Fruit fly (Drosophila melanogaster) whole organism, embryonic: ENCODE measurements around the gene CG5171.

Experiments
- Atf-2 ChIP-seq: fragments of 200-800 bp; sonication (Bioruptor generic); optimal IDR thresholded peaks from 2 replicates; lab custom pipeline; 2016; ENCODE audit warnings: missing biosample characterization, missing genetic modification characterization
- Awh ChIP-seq: fragments of 200-800 bp; sonication (Bioruptor generic); IDR thresholded peaks from 2 replicates; pipeline ENCODE4, ENCODE4 v1.3.6; 2022; ENCODE audit warnings: missing biosample characterization, missing genetic modification characterization
- CG10147 ChIP-seq: fragments of 200-800 bp; sonication (Bioruptor generic); optimal IDR thresholded peaks from 2 replicates; lab custom pipeline; 2019; ENCODE audit warnings: missing biosample characterization, mild to moderate bottlenecking, missing genetic modification characterization, moderate library complexity
- CG10543 ChIP-seq: fragments of 200-800 bp; sonication (Bioruptor generic); optimal IDR thresholded peaks from 3 replicates; lab custom pipeline; 2017; ENCODE audit warnings: missing biosample characterization, mild to moderate bottlenecking, missing genetic modification characterization, moderate library complexity
- CG12155 ChIP-seq: fragments of 200-800 bp; sonication (Bioruptor generic); optimal IDR thresholded peaks from 3 replicates; lab custom pipeline; 2016; ENCODE audit warnings: missing biosample characterization, missing genetic modification characterization
- CG13287 ChIP-seq: fragments of 200-800 bp; sonication (Bioruptor generic); IDR thresholded peaks from 2 replicates; pipeline ENCODE4 v1.3.6; 2022; ENCODE audit warnings: missing biosample characterization, missing genetic modification characterization; ENCODE audit not compliant: partially characterized antibody
- CG14441 ChIP-seq: fragments of 200-800 bp; sonication (Bioruptor generic); IDR thresholded peaks from 2 replicates; pipeline ENCODE4 v1.3.6; 2022; ENCODE audit warnings: missing biosample characterization, missing genetic modification characterization
- CG2129 ChIP-seq: fragments of 200-800 bp; sonication (Bioruptor generic); IDR thresholded peaks from 2 replicates; pipeline ENCODE4 v1.3.6; 2022; ENCODE audit warnings: missing biosample characterization, missing genetic modification characterization; ENCODE audit not compliant: partially characterized antibody
- CG31365 ChIP-seq: fragments of 200-800 bp; sonication (Bioruptor generic); optimal IDR thresholded peaks from 2 replicates; lab custom pipeline; 2018; ENCODE audit warnings: missing biosample characterization, mild to moderate bottlenecking, missing genetic modification characterization
- CG32767 ChIP-seq: fragments of 200-800 bp; sonication (Bioruptor generic); IDR thresholded peaks from 2 replicates; pipeline ENCODE4 v1.3.6; 2022; ENCODE audit warnings: missing biosample characterization, missing genetic modification characterization
- CG43689 ChIP-seq: fragments of 200-800 bp; sonication (Bioruptor generic); IDR thresholded peaks from 2 replicates; pipeline ENCODE4 v1.3.6; 2022; ENCODE audit warnings: missing biosample characterization, missing genetic modification characterization
- CG6683 ChIP-seq: fragments of 200-800 bp; sonication (Bioruptor generic); optimal IDR thresholded peaks from 2 replicates; lab custom pipeline; 2017; ENCODE audit warnings: missing biosample characterization, mild to moderate bottlenecking, missing genetic modification characterization, missing genetic modification reagents
- CG6791 ChIP-seq: fragments of 200-800 bp; sonication (Bioruptor generic); IDR thresholded peaks from 3 replicates; pipeline ENCODE4 v1.3.6; 2022; ENCODE audit warnings: missing biosample characterization, missing genetic modification characterization; ENCODE audit not compliant: partially characterized antibody
- CG6813 ChIP-seq: fragments of 200-800 bp; sonication (Bioruptor generic); optimal IDR thresholded peaks from 2 replicates; lab custom pipeline; 2017; ENCODE audit warnings: missing biosample characterization, missing genetic modification characterization, mild to moderate bottlenecking, moderate library complexity, missing genetic modification reagents
- CG7987 ChIP-seq: fragments of 200-800 bp; sonication (Bioruptor generic); optimal IDR thresholded peaks from 2 replicates; lab custom pipeline; 2018; ENCODE audit warnings: missing biosample characterization, mild to moderate bottlenecking, missing genetic modification characterization, moderate library complexity
- CG8944 ChIP-seq: fragments of 200-800 bp; sonication (Bioruptor generic); optimal IDR thresholded peaks from 3 replicates; lab custom pipeline; 2016; ENCODE audit warnings: missing biosample characterization, missing genetic modification characterization
- CG9817 ChIP-seq: fragments of 200-800 bp; sonication (Bioruptor generic); optimal IDR thresholded peaks from 2 replicates; lab custom pipeline; 2018; ENCODE audit warnings: missing biosample characterization, mild to moderate bottlenecking, missing genetic modification characterization, moderate library complexity
- CTCF ChIP-seq: fragments of 200-800 bp; sonication (Bioruptor generic); optimal IDR thresholded peaks from 2 replicates; lab custom pipeline; 2017; ENCODE audit warnings: missing biosample characterization, mild to moderate bottlenecking, missing genetic modification characterization, moderate library complexity
- CoRest ChIP-seq: fragments of 200-800 bp; sonication (Bioruptor generic); optimal IDR thresholded peaks from 3 replicates; lab custom pipeline; 2018; ENCODE audit warnings: missing biosample characterization, mild to moderate bottlenecking, missing genetic modification characterization, moderate library complexity
- D19A ChIP-seq: fragments of 200-800 bp; optimal IDR thresholded peaks from 3 replicates; lab custom pipeline; 2019; ENCODE audit warnings: missing biosample characterization, mild to moderate bottlenecking, missing genetic modification characterization, moderate library complexity
- Deaf1 ChIP-seq: fragments of 200-800 bp; optimal IDR thresholded peaks from 3 replicates; lab custom pipeline; 2019; ENCODE audit warnings: missing biosample characterization, mild to moderate bottlenecking, missing genetic modification characterization, moderate library complexity
- GATAe ChIP-seq: fragments of 200-800 bp; sonication (Bioruptor generic); conservative IDR thresholded peaks from 2 replicates; pipeline ENCODE4 v1.3.6; 2022; ENCODE audit warnings: missing biosample characterization, missing genetic modification characterization
- Hand ChIP-seq: fragments of 200-800 bp; sonication (Bioruptor generic); optimal IDR thresholded peaks from 2 replicates; lab custom pipeline; 2017; ENCODE audit warnings: mild to moderate bottlenecking, missing biosample characterization, missing genetic modification reagents, missing genetic modification characterization
- MTF-1 ChIP-seq: fragments of 200-800 bp; sonication (Bioruptor generic); optimal IDR thresholded peaks from 2 replicates; lab custom pipeline; 2018; ENCODE audit warnings: missing biosample characterization, mild to moderate bottlenecking, missing genetic modification characterization, borderline replicate concordance
- Tbp ChIP-seq: fragments of >200 bp; optimal IDR thresholded peaks from 2 replicates; lab custom pipeline; 2018; ENCODE audit warnings: missing biosample characterization, missing genetic modification characterization
- Usf ChIP-seq: fragments of 200-800 bp; sonication (Bioruptor generic); optimal IDR thresholded peaks from 2 replicates; lab custom pipeline; 2017; ENCODE audit warnings: missing genotype, missing biosample characterization, missing genetic modification characterization
- ato ChIP-seq: fragments of 200-800 bp; sonication (Bioruptor generic); IDR thresholded peaks from 2 replicates; pipeline ENCODE4 v1.3.6; 2022; ENCODE audit warnings: missing biosample characterization, missing genetic modification characterization; ENCODE audit not compliant: partially characterized antibody
- br ChIP-seq: fragments of >200 bp; optimal IDR thresholded peaks from 2 replicates; lab custom pipeline; 2017
- crc ChIP-seq: fragments of 200-800 bp; sonication (Bioruptor generic); optimal IDR thresholded peaks from 2 replicates; lab custom pipeline; 2016; ENCODE audit warnings: missing biosample characterization, missing genetic modification characterization
- crp ChIP-seq, 2 experiments: fragments of 200-800 bp; sonication (Bioruptor generic); optimal IDR thresholded peaks; 2 replicates in 1 of 2; 3 replicates in 1 of 2; lab custom pipeline; 2017; ENCODE audit warnings: missing biosample characterization in 2 of 2, missing genetic modification characterization in 2 of 2, mild to moderate bottlenecking in 1 of 2, moderate library complexity in 1 of 2
- exex ChIP-seq: fragments of 200-800 bp; sonication (Bioruptor generic); optimal IDR thresholded peaks from 4 replicates; lab custom pipeline; 2018; ENCODE audit warnings: missing biosample characterization, mild to moderate bottlenecking, missing genetic modification characterization, moderate library complexity
- gsb ChIP-seq: fragments of 200-800 bp; sonication (Bioruptor generic); IDR thresholded peaks from 2 replicates; pipeline ENCODE4 v1.3.6; 2022; ENCODE audit warnings: missing biosample characterization, missing genetic modification characterization
- h ChIP-seq: fragments of >200 bp; optimal IDR thresholded peaks from 2 replicates; lab custom pipeline; 2017
- hth ChIP-seq: fragments of >200 bp; optimal IDR thresholded peaks from 2 replicates; lab custom pipeline; 2017; ENCODE audit warnings: inconsistent platforms
- jigr1 ChIP-seq: fragments of 200-800 bp; sonication (Bioruptor generic); IDR thresholded peaks from 3 replicates; pipeline ENCODE4 v1.3.6; 2022; ENCODE audit warnings: missing biosample characterization, missing genetic modification characterization
- jing ChIP-seq: fragments of 200-800 bp; sonication (Bioruptor generic); optimal IDR thresholded peaks from 2 replicates; lab custom pipeline; 2018; ENCODE audit warnings: missing biosample characterization, mild to moderate bottlenecking, missing genetic modification characterization
- jumu ChIP-seq: fragments of 200-800 bp; sonication (Bioruptor generic); optimal IDR thresholded peaks from 3 replicates; lab custom pipeline; 2016; ENCODE audit warnings: missing biosample characterization, missing genetic modification characterization
- kah ChIP-seq: fragments of 200-800 bp; sonication (Bioruptor generic); optimal IDR thresholded peaks from 2 replicates; lab custom pipeline; 2018; ENCODE audit warnings: missing biosample characterization, mild to moderate bottlenecking, missing genetic modification characterization
- p53 ChIP-seq: fragments of 200-800 bp; sonication (Bioruptor generic); optimal IDR thresholded peaks from 2 replicates; lab custom pipeline; 2016; ENCODE audit warnings: missing biosample characterization, missing genetic modification characterization
- sc ChIP-seq, 3 experiments: fragments of >200 bp in 2 of 3; fragments of 200-800 bp in 1 of 3; sonication (Bioruptor generic) in 1 of 3; optimal IDR thresholded peaks; 2 replicates in 2 of 3; 3 replicates in 1 of 3; lab custom pipeline; 2017; ENCODE audit warnings: mild to moderate bottlenecking in 1 of 3, missing biosample characterization in 1 of 3, missing genetic modification characterization in 1 of 3, missing genetic modification reagents in 1 of 3
- schlank ChIP-seq: fragments of 200-800 bp; sonication (Bioruptor generic); optimal IDR thresholded peaks from 2 replicates; lab custom pipeline; 2018; ENCODE audit warnings: missing biosample characterization, mild to moderate bottlenecking, missing genetic modification characterization
- sisA ChIP-seq: fragments of 200-800 bp; sonication (Bioruptor generic); IDR thresholded peaks from 2 replicates; pipeline ENCODE4 v1.3.6; 2022; ENCODE audit warnings: missing biosample characterization, missing genetic modification characterization
- slp2 ChIP-seq: fragments of 200-800 bp; sonication (Bioruptor generic); optimal IDR thresholded peaks from 2 replicates; lab custom pipeline; 2016; ENCODE audit warnings: missing biosample characterization, missing genetic modification characterization
- so ChIP-seq: fragments of 200-800 bp; sonication (Bioruptor generic); IDR thresholded peaks from 3 replicates; pipeline ENCODE4 v1.3.6; 2022; ENCODE audit warnings: missing biosample characterization, missing genetic modification characterization
- sr ChIP-seq: fragments of 200-800 bp; sonication (Bioruptor generic); IDR thresholded peaks from 3 replicates; pipeline ENCODE4 v1.3.6; 2022; ENCODE audit warnings: missing biosample characterization, missing genetic modification characterization
- stwl ChIP-seq: fragments of 200-800 bp; sonication (Bioruptor generic); optimal IDR thresholded peaks from 3 replicates; lab custom pipeline; 2018; ENCODE audit warnings: missing biosample characterization, mild to moderate bottlenecking, missing genetic modification characterization, moderate library complexity
- toy ChIP-seq: fragments of 200-800 bp; sonication (Bioruptor generic); IDR thresholded peaks from 2 replicates; pipeline ENCODE4 v1.3.6; 2022; ENCODE audit warnings: missing biosample characterization, missing genetic modification characterization
- trem ChIP-seq: fragments of 200-800 bp; optimal IDR thresholded peaks from 3 replicates; lab custom pipeline; 2019; ENCODE audit warnings: missing biosample characterization, mild to moderate bottlenecking, missing genetic modification characterization, moderate library complexity
- tx ChIP-seq: fragments of 200-800 bp; sonication (Bioruptor generic); optimal IDR thresholded peaks from 2 replicates; lab custom pipeline; 2016; ENCODE audit warnings: missing biosample characterization, missing genetic modification characterization
- zen2 ChIP-seq: fragments of 200-800 bp; sonication (Bioruptor generic); IDR thresholded peaks from 3 replicates; pipeline ENCODE4 v1.3.6; 2022; ENCODE audit warnings: missing biosample characterization, missing genetic modification characterization; ENCODE audit not compliant: partially characterized antibody

CG5171 gene

dm6 chr2L:7410609-7411008 is 9.5 kb downstream of the CG5171 start, which contains the start of gene CG15818:
TSS of gene CG15818 (plus strand) at chr2L:7410909.
- TF ChIP-seq tx (GFP tag; lab: Kevin White, UChicago) (no peak), Deaf1 (tag; lab: Kevin White, UChicago) (no peak), Usf (GFP tag; lab: Kevin White, UChicago) (no peak), zen2 (no peak), jing (GFP tag; lab: Kevin White, UChicago) (no peak), jigr1 (no peak), CTCF (GFP tag; lab: Kevin White, UChicago) (no peak), CG8944 (GFP tag; lab: Kevin White, UChicago) (no peak), schlank (tag; lab: Kevin White, UChicago) (no peak), so (GFP tag; lab: Robert Waterston, UW) (no peak), crc (GFP tag; lab: Kevin White, UChicago) (no peak), CG12155 (GFP tag; lab: Kevin White, UChicago) (no peak), ato (GFP tag; lab: Robert Waterston, UW) (no peak)

dm6 chr2L:7411947-7412621 is 10.9 kb downstream of the CG5171 start, which contains the start of gene chm:
TSS of gene chm (plus strand) at chr2L:7412417.
- TF ChIP-seq GATAe (GFP tag; lab: Robert Waterston, UW) = no peak
- no peak for TF ChIP-seq CG32767 (GFP tag; lab: Robert Waterston, UW)
- no peak for TF ChIP-seq CG10147
- TF ChIP-seq sr (GFP tag; lab: Robert Waterston, UW) = no peak
- peak; percentile 16 for TF ChIP-seq Atf-2 (GFP tag; lab: Kevin White, UChicago)
- TF ChIP-seq slp2 (GFP tag; lab: Kevin White, UChicago) = no peak
- TF ChIP-seq CG13287 = peak; percentile 93
- no peak for TF ChIP-seq hth (lab: Kevin White, UChicago)
- no peak for TF ChIP-seq crp (GFP tag; optimal IDR thresholded peaks at IDR 0.05; lab: Kevin White, UChicago)
- no peak for TF ChIP-seq CG6813 (GFP tag; lab: Kevin White, UChicago)
- no peak for TF ChIP-seq h (lab: Kevin White, UChicago)
- peak; percentile 10 for TF ChIP-seq CG9817 (tag; lab: Kevin White, UChicago)
- no peak for TF ChIP-seq Awh (GFP tag; lab: Robert Waterston, UW)
- peak; percentile 79 for TF ChIP-seq CG2129 (GFP tag; lab: Robert Waterston, UW)
- peak; percentile 88 for TF ChIP-seq stwl (tag; lab: Kevin White, UChicago)
- no peak for TF ChIP-seq kah (GFP tag; lab: Kevin White, UChicago)
- TF ChIP-seq CG31365 (tag; lab: Kevin White, UChicago) = no peak
- TF ChIP-seq Hand (GFP tag; lab: Kevin White, UChicago) = no peak
- no peak for TF ChIP-seq toy
- no peak for TF ChIP-seq CG7987
- no peak for TF ChIP-seq p53 (GFP tag; lab: Kevin White, UChicago)
- TF ChIP-seq sc (optimal IDR thresholded peaks at IDR 0.05; lab: Kevin White, UChicago) = no peak
- TF ChIP-seq sc (GFP tag; optimal IDR thresholded peaks at IDR 0.05; lab: Kevin White, UChicago) = no peak
- peak; percentile 92 for TF ChIP-seq CG6791 (GFP tag; lab: Robert Waterston, UW)
- TF ChIP-seq br (lab: Kevin White, UChicago) = no peak
- TF ChIP-seq sisA = no peak; the same call in none of the 2 replicates
- peak; percentile 0 for TF ChIP-seq CG10543 (GFP tag; lab: Kevin White, UChicago)
- TF ChIP-seq jumu = peak; percentile 43
- no peak for TF ChIP-seq Tbp
- TF ChIP-seq CG43689 (GFP tag; lab: Robert Waterston, UW) = no peak
- peak; percentile 22 for TF ChIP-seq CoRest (tag; lab: Kevin White, UChicago)
- TF ChIP-seq CG14441 (GFP tag; lab: Robert Waterston, UW) = 0 out of 2 replicates have a peak, but pooled peaks have one; percentile 13
- TF ChIP-seq gsb (GFP tag; lab: Robert Waterston, UW) = no peak
- TF ChIP-seq MTF-1 (GFP tag; lab: Kevin White, UChicago) = no peak
- no peak for TF ChIP-seq D19A (tag; lab: Kevin White, UChicago)
- no peak for TF ChIP-seq exex (tag; lab: Kevin White, UChicago)
- peak; percentile 52 for TF ChIP-seq trem
- no peak for TF ChIP-seq CG6683 (GFP tag; lab: Kevin White, UChicago)
